Fruit fly (Drosophila melanogaster): Measurements from ENCODE around the gene CG7600.

DNA sequence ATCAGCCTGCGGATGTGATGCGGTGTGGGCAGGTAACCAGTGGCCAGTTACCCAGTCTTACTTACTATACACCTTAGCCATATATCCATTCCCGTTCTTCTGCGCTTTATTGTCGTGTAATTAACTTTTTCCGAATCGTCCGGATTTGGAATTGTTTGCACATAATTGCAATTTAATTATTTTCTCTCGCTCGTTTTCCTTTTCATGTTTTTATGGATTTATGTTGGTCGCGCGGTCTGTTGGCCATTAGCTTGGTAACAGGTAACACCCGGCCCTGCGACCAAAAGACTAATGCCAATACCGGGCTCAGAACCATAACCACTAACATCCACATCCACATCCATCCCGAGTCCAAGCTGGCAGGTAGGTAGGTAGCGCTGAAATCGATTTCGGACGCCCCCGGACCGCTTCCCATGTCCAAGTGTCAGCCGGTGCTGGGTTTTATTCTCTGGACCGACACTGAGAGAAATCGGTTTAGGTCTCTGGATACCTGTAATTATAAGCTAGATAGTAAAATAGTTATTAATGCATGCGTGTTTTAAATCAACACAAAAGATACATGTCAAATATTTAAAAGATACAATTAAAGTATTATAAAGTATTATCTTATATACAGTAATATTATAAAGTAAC lies 26.7 kb downstream of the CG7600 start:
- TF ChIP-seq CG4496 (GFP tag; IDR thresholded peaks at IDR 0.05) (no peak), CG8301 (tag; optimal IDR thresholded peaks at IDR 0.05) (no peak), D1 (tag; optimal IDR thresholded peaks at IDR 0.05) (no peak), CG13204 (GFP tag; optimal IDR thresholded peaks at IDR 0.05) (no peak)

Measured in whole organism, pupa.